Worm (Caenorhabditis elegans): ENCODE data around the gene ugt-53.

ce11 chrV:2857842-2858241, 8.7 kb downstream of the ugt-53 start, which contains the start of gene srj-55:
- TF ChIP-seq elt-1 (tag; optimal IDR thresholded peaks at IDR 0.05; ENCODE audit: borderline replicate concordance, insufficient read depth) (no peak), unc-39 (tag; optimal IDR thresholded peaks at IDR 0.05) (no peak), snpc-4 (tag; optimal IDR thresholded peaks at IDR 0.05) (no peak), sptf-1 (tag; optimal IDR thresholded peaks at IDR 0.05) (no peak), pha-4 (tag; optimal IDR thresholded peaks at IDR 0.05) (no peak), elt-3 (tag; optimal IDR thresholded peaks at IDR 0.05) (no peak), mab-5 (tag; optimal IDR thresholded peaks at IDR 0.05) (no peak), unc-62 (GFP tag; optimal IDR thresholded peaks at IDR 0.05) (no peak), flh-1 (GFP tag; optimal IDR thresholded peaks at IDR 0.05) (no peak), lin-32 (GFP tag; optimal IDR thresholded peaks at IDR 0.05) (no peak)

All from whole organism, mixed stage, embryonic.